Worm (Caenorhabditis elegans) whole organism, L4/young adult: ENCODE data around the gene pept-2.
"Not testable (repeated sequence)": the region's sequence is repeated elsewhere in the genome, so short reads cannot be mapped to it uniquely, and the experiment has no call there.

Experiments
- W03F9.2 ChIP-seq: fragments of 150-350 bp; optimal IDR thresholded peaks from 2 replicates; lab custom pipeline; 2014; ENCODE audit warnings: missing biosample characterization, missing genetic modification characterization
- dao-5 ChIP-seq: sonication (generic microtip); optimal IDR thresholded peaks from 2 replicates; lab custom pipeline; 2016; ENCODE audit warnings: missing genotype, missing genetic modification characterization, moderate library complexity, missing compliant biosample characterization
- him-1 ChIP-seq: sonication (generic microtip); optimal IDR thresholded peaks from 2 replicates; lab custom pipeline; 2016; ENCODE audit warnings: missing genotype, missing genetic modification reagents, missing genetic modification characterization, missing compliant biosample characterization

Gene pept-2

DNA sequence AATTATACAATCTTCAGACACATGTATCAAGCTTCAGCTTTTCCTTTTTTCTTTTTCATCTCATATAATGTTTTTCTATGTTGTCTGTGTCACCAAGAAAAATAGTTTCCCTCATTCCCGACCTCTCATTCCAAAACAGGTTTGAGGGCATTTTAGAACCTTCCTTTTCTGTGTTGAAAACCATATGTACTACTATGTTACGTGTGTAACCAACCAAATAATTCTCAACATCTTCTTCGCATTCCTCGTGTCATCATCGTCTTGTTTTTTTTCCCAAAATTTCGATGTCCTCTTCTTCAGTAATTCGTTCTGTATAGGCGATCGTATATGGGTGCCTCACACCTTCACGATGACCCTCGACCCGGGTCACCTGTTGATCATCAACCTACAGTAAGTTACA, at the start of gene pept-2:
Gene pept-2, plus strand, starts transcription at position 301 of the 400 bp plus-strand sequence.
- TF ChIP-seq W03F9.2 = no peak
- TF ChIP-seq him-1 (tag; lab: Kevin White, UChicago) = no peak
- TF ChIP-seq dao-5 = no peak

DNA sequence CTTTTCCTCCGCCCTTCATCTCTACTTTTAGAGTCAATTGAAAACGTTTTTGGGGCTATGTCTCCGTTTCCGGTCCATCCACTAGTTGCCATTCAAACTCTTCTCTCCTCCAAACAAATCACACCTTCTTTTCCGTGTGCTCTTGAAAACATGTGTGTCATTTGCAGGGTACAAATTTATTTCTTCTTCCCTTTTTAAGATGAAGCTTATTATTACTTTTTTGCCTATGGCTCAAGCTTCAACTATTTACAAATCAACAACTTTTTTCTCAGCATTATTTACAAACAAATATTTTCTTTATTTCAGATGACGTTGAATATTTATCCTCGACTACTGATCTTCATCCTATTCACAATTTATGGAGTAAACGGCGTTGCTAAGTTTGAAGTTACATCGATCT, 46.0 kb upstream of the pept-2 start, which contains the start of gene T25B9.3:
Gene T25B9.3, plus strand, starts transcription at position 301 of the 400 bp plus-strand sequence.
- TF ChIP-seq dao-5 (no peak), W03F9.2 (no peak), him-1 (tag; lab: Kevin White, UChicago) (no peak)

DNA sequence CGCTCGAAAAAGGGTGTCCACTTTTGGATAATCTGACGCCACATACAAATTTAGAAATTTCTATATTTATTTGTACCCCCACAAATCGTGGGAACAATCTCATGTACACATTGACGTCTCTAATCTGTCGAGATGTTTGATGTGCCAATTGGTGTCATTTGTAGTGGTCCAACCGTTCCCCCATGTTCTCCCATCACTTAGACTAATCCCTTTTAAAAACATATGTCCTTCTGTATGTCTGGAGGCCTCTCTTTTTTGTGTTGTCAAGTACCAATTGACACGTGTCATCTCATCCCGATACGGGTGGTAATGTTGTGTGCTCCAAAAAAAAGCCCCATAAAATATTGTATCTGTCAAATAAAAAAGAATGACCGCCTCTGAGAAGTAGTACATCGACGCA, 45.1 kb upstream of the pept-2 start:
- no peak for TF ChIP-seq dao-5
- no peak for TF ChIP-seq W03F9.2

DNA sequence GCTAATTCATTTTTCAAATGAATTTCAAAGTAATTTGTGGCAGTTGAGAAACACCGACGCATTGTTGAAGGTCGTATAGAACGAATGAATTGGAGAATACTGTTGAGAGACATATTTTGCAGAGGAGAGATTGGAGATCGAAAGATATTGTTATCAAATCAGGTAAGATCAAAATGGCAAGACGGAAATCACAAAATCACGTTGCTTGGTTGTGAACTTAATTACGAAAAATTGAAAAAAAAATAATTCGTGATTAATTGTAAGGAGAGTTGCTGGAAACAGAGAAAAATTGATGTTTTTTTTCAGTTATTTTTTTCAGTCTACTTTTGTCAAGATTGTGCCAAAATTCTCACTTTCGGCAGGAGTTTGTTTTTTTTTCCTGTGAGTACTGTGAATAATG, 40.4 kb upstream of the pept-2 start, which contains the start of gene T25B9.1:
Gene T25B9.1, minus strand, starts transcription at position 101 of the 400 bp plus-strand sequence.
- TF ChIP-seq dao-5 (no peak), W03F9.2 (no peak), him-1 (tag; lab: Kevin White, UChicago) (no peak)

DNA sequence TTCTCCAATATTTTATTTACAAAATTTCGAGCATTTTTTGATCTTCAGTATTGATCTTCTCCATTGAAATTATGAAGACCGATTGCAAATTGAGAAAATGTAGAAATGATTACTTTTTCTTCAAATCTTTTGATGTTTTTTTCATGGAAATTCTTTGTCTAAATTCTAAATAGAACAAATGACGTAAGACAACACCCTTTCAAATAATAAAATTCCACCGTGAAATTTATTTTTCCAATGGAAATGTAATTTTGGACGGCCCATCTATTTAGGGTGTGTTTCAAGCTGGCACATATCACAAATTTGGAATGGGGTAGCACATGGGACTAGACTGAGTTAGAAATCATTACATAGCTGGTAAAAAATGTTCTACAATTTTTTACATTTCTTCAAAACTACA, 38.7 kb upstream of the pept-2 start, which contains the start of gene T25B9.2:
Gene T25B9.2, minus strand, starts transcription at position 101 of the 400 bp plus-strand sequence.
- not testable (repeated sequence) for TF ChIP-seq W03F9.2; him-1 (tag; lab: Kevin White, UChicago); dao-5

DNA sequence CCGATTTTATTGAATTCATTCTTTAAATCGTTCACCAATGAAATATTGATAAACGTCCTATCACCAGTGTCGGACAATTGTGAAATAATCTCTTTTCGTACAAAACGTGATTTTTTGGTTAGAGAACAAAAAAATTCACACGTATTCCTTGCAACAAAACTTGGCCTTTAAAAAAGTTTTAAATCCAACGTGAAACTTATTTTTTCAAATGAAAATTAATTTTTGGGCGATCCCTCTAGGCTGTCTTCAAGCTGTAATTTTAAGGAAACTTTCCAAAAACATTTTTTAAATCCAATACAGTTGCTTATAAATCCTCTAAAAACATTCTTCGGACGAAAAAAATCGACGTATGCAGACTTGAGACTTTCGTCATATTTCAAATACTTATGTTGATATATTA, 35.8 kb upstream of the pept-2 start, which contains the start of gene T25B9.5:
Gene T25B9.5, minus strand, starts transcription at position 101 of the 400 bp plus-strand sequence.
- no peak for TF ChIP-seq W03F9.2
- no peak for TF ChIP-seq dao-5
- no peak for TF ChIP-seq him-1 (tag; lab: Kevin White, UChicago)

DNA sequence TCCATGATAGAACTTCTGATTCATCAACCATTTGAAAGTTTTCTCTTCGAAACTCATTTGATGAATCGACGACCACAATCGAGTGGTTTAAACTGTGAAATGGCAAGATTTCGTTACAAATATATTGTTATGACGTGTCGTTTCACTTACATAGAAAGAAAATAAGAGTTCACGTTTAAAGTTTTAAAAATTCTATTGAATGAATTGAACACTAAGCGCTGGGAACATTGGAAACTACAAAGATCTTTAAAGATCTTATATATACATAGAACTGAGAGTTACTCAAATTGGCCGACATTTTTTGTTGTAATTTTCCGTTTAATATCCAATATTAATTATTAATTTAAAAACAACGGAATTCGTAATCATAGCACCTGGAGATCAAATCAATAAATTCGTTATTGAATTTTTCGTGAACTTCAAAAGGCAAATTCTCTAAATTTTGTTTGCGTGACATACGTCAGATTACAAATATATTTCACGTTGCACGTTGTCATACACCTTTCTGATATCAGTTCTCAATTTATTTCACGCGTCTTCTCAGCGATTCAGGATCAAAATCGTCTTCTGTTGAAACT, 32.7 kb upstream of the pept-2 start, which contains the start of the genes T25B9.4 and T25B9.6:
Gene T25B9.4, minus strand, starts transcription at position 101 of the 578 bp plus-strand sequence.
Gene T25B9.6, plus strand, starts transcription at position 528 of the 578 bp plus-strand sequence.
- TF ChIP-seq him-1 (tag; lab: Kevin White, UChicago) = no peak
- no peak for TF ChIP-seq dao-5

DNA sequence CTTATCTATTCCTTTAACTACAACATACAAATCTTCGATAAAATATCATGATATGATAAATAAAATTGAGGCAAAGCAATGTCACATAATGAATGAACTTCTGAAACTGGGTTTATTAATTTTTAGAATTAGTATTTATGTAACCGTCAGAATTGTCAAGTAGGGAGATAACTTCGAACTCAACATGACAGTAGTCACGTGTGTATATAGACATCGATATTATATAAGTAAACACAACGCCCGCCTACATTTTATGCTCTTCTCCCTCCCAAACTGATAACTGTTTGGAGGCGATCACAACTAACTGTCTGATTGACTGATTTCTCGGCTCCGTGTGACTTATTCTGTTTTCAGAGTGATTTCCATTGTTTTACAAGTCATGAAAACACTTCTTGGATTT, 29.1 kb upstream of the pept-2 start, which contains the start of gene ugt-54:
Gene ugt-54, plus strand, starts transcription at position 355 of the 400 bp plus-strand sequence.
- TF ChIP-seq him-1 (tag; lab: Kevin White, UChicago) (no peak), W03F9.2 (no peak), dao-5 (no peak)

DNA sequence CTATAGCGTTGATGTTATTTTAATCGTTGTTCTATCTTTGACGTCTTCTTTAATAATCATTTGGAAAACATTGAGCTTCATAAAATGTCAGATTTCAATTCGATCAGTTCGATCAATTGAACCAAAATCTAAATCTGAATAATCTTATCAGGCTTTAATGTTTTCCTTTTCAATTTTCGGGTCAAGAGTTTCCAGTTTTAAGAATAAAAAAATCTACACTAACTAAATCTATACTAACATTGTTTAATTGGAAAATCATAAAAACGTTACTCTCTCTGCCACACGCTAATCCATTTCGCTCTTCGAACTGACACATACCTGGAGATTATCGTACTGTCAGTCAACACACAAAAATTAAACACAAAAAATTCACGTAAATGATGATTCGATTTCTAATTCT, 26.2 kb upstream of the pept-2 start, which contains the start of gene T25B9.11:
Gene T25B9.11, plus strand, starts transcription at position 301 of the 400 bp plus-strand sequence.
- TF ChIP-seq dao-5 (no peak), him-1 (tag; lab: Kevin White, UChicago) (no peak), W03F9.2 (no peak)

DNA sequence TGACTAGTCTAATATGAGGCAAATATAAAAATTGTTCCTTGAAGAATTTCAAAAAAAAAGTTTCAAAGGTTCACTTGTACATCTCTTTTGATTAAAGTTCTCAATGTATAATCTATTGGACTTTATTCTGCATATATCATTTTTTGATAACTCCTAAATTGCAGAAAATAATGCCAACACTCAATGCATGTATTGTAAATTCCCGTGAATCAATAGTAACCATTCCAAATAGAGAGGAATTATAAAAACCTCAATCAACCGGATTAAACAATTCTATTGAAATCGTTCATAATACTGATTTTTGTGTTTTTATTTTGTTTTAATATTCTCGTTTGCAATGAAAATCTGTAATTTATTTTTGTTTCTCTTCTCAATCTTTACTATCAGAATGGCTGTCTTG, 25.4 kb upstream of the pept-2 start, which contains the start of gene T25B9.12:
Gene T25B9.12, plus strand, starts transcription at position 301 of the 400 bp plus-strand sequence.
- TF ChIP-seq W03F9.2 (no peak), him-1 (tag; lab: Kevin White, UChicago) (no peak), dao-5 (no peak)

DNA sequence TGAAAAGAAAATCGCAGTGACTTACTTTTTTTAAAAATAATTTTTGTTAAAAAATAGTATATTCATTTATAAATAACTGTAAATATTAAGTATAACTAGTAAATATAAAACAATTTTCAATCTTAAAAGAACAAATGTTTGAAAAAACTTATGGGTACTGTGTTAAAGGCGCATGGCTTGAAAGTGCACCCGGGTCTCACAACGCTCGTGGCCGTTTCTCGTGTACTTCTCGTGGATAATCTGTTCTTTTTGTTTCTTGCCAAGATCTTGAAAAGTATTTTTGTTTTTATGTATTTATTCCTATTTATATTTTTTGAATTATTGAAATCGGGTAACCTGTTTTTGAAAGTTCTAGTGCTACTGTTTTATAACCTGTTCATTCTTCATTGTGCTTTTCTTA, 24.4 kb upstream of the pept-2 start:
- TF ChIP-seq him-1 (tag; lab: Kevin White, UChicago) = no peak
- peak; percentile 71 for TF ChIP-seq W03F9.2
- TF ChIP-seq dao-5 = no peak

DNA sequence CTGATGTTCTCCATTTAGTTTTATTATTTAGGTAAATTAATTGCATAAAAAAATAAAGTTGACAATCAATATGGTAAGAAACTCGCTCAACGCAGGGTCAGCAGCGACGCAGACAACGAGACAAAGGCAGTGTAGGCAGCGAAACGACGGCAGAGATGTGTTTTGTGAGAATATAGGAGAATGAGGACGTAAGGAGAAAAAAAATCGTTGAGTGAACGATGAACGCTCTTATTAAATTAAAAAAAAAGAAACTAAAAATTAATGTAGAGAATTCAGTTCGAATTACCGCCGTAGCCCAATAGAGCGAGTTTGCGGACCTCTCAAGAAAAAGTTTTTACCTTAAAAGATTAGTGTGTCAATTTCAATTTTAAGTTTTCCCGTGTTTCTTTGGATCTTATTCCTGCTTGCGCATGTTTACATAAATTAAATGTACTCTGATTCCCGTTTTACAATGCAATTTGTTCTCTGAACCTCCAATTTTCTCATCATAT, 22.3 kb upstream of the pept-2 start, which contains the start of gene T25B9.8:
Gene T25B9.8, minus strand, starts transcription at position 51 of the 491 bp plus-strand sequence.
- TF ChIP-seq him-1 (tag; lab: Kevin White, UChicago) (no peak), dao-5 (no peak), W03F9.2 (no peak)

DNA sequence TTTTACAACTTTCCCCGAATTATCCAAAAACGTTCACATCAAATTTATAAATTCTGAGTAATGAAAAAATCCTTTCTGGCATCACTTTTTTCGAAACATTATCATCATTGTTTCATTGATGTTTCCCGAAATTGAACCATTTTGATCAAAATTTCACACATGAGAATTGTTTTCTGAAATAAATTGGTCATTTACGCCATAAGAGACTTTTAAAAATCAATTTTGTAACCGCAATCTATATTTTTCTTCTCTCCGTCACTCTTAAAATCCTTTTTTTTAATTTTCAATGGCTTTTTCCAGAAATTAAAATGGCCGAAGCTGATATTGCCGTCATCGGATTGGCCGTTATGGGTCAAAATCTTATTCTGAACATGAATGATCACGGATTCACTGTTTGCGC, 21.1 kb upstream of the pept-2 start, which contains the start of gene T25B9.9:
Gene T25B9.9, plus strand, starts transcription at position 301 of the 400 bp plus-strand sequence.
- TF ChIP-seq him-1 (tag; lab: Kevin White, UChicago) (no peak), dao-5 (no peak), W03F9.2 (no peak)

DNA sequence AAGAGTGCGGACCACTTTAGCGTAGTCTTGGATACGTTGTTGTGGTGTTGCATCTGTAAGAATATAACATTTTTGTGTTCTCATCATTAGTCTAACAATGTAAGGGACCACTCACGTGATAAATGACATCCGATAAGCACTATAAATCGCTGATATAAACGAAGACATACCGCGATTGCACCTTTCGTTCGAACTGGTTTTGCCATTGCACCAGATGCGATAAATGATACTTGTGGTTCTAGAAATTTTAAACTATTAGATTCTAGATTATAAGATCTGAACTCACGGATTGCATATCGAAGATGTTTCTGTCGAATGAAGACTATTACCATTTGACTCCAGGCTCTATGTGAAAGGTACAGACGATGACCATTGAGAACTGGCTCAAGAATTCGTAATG, 19.2 kb upstream of the pept-2 start:
- TF ChIP-seq him-1 (tag; lab: Kevin White, UChicago) (no peak), W03F9.2 (no peak), dao-5 (no peak)

DNA sequence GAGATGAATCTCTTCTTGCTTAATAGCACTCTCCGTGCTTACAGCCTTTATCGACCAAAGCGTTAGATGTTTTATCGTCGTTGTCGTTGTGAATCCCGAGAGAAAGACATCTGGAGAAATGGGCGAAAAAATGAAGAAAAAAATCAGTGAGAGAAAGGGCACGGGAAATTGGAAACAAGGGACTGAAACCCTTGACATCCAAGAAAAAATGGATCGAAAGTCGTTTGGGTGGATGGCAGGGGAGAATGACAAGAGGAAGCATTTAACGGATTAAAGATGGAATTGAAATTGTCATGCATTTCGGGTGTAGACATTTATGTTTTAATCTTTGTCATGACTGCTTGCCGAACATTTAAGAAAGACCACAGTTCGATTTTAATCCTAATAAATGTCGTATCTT, 16.6 kb upstream of the pept-2 start, which contains the start of gene inpp-1:
Gene inpp-1, minus strand, starts transcription at position 101 of the 400 bp plus-strand sequence.
- TF ChIP-seq him-1 (tag; lab: Kevin White, UChicago) (no peak), dao-5 (no peak), W03F9.2 (no peak)
